Worm (Caenorhabditis elegans): Measurements from ENCODE around the gene Y41D4A.6.

The Y41D4A.6 gene

ce11 chrIV:1739366-1740104, 5.8 kb downstream of the Y41D4A.6 start (continued):
- no peak for TF ChIP-seq daf-16 (GFP tag; optimal IDR thresholded peaks at IDR 0.05)
- peak; percentile 38 for TF ChIP-seq daf-16 (tag; optimal IDR thresholded peaks at IDR 0.05)
- TF ChIP-seq Y105C5A.15 (GFP tag; IDR thresholded peaks at IDR 0.05), result no peak
- TF ChIP-seq gei-8 (GFP tag; optimal IDR thresholded peaks at IDR 0.05), result no peak
- no peak for TF ChIP-seq lin-29 (GFP tag; IDR thresholded peaks at IDR 0.05)
- TF ChIP-seq ceh-28 (tag; optimal IDR thresholded peaks at IDR 0.05), result no peak
- no peak for TF ChIP-seq fkh-10 (GFP tag; optimal IDR thresholded peaks at IDR 0.05)
- no peak for TF ChIP-seq ceh-82 (tag; optimal IDR thresholded peaks at IDR 0.05)
- TF ChIP-seq daf-8 (GFP tag; IDR thresholded peaks at IDR 0.05), result no peak
- TF ChIP-seq dmd-6 (GFP tag; IDR thresholded peaks at IDR 0.05), result peak; percentile 48; the same call in 1 of the 2 replicates
- TF ChIP-seq spr-1 (tag; optimal IDR thresholded peaks at IDR 0.05), result no peak

- TF ChIP-seq nhr-42 (GFP tag; IDR thresholded peaks at IDR 0.05), result no peak
- TF ChIP-seq madf-9 (GFP tag; conservative IDR thresholded peaks at IDR 0.05), result 0 out of 2 replicates have a peak, but pooled peaks have one; percentile 23
These were observed 6.4 kb downstream of the Y41D4A.6 start for ce11 chrIV:1738892-1739291.

- TF ChIP-seq Y48G9A.11 (GFP tag; IDR thresholded peaks at IDR 0.05) (peak; percentile 93), daf-16 (GFP tag; optimal IDR thresholded peaks at IDR 0.05) (no peak), daf-16 (tag; optimal IDR thresholded peaks at IDR 0.05) (no peak), skn-1 (tag; optimal IDR thresholded peaks at IDR 0.05) (no peak), sdz-12 (GFP tag; optimal IDR thresholded peaks at IDR 0.05) (peak; percentile 31), dmd-6 (GFP tag; IDR thresholded peaks at IDR 0.05) (no peak), mdt-29 (GFP tag; IDR thresholded peaks at IDR 0.05) (0 out of 2 replicates have a peak, but pooled peaks have one; percentile 39), spr-1 (tag; optimal IDR thresholded peaks at IDR 0.05) (no peak), lin-15B (tag; optimal IDR thresholded peaks at IDR 0.05) (peak; percentile 10), hif-1 (tag; optimal IDR thresholded peaks at IDR 0.05) (peak in 1 of 2 experiments; percentile 47), pqm-1 (tag; optimal IDR thresholded peaks at IDR 0.05) (no peak), nhr-6 (tag; optimal IDR thresholded peaks at IDR 0.05) (peak; percentile 14), lin-39 (tag; optimal IDR thresholded peaks at IDR 0.05) (no peak), nhr-11 (tag; optimal IDR thresholded peaks at IDR 0.05) (no peak), daf-8 (GFP tag; IDR thresholded peaks at IDR 0.05) (no peak), ztf-7 (tag; optimal IDR thresholded peaks at IDR 0.05) (no peak), lin-29 (GFP tag; IDR thresholded peaks at IDR 0.05) (no peak), egl-43 (GFP tag; IDR thresholded peaks at IDR 0.05) (0 out of 2 replicates have a peak, but pooled peaks have one; percentile 39), dmd-9 (GFP tag; IDR thresholded peaks at IDR 0.05) (no peak), zfp-3 (GFP tag; conservative IDR thresholded peaks at IDR 0.05) (no peak), hmg-1.1 (GFP tag; IDR thresholded peaks at IDR 0.05) (peak; percentile 30; the same call in 1 of the 2 replicates), fos-1 (tag; optimal IDR thresholded peaks at IDR 0.05) (no peak), mes-2 (tag; optimal IDR thresholded peaks at IDR 0.05; ENCODE audit: poor library complexity, severe bottlenecking) (peak; percentile 70), vab-7 (GFP tag; IDR thresholded peaks at IDR 0.05) (no peak; the same call in 1 of the 2 replicates), dpl-1 (GFP tag; optimal IDR thresholded peaks at IDR 0.05) (peak; percentile 81), zfp-2 (tag; optimal IDR thresholded peaks at IDR 0.05) (no peak), mxl-2 (GFP tag; conservative IDR thresholded peaks at IDR 0.05) (no peak), D1046.2 (GFP tag; IDR thresholded peaks at IDR 0.05) (no peak), snpc-4 (tag; optimal IDR thresholded peaks at IDR 0.05) (no peak), zip-2 (tag; optimal IDR thresholded peaks at IDR 0.05) (no peak), daf-12 (tag; optimal IDR thresholded peaks at IDR 0.05) (no peak), aha-1 (tag) (peak; percentile 90), mep-1 (tag; optimal IDR thresholded peaks at IDR 0.05) (peak; percentile 47), rbr-2 (tag; optimal IDR thresholded peaks at IDR 0.05) (peak; percentile 30), ama-1 (optimal IDR thresholded peaks at IDR 0.05) (peak; percentile 38), ztf-11 (tag; optimal IDR thresholded peaks at IDR 0.05) (no peak), T20F7.1 (GFP tag; optimal IDR thresholded peaks at IDR 0.05) (peak; percentile 9), lir-3 (tag; optimal IDR thresholded peaks at IDR 0.05) (no peak), lsy-2 (tag; optimal IDR thresholded peaks at IDR 0.05) (peak in 1 of 2 experiments; percentile 36), hlh-11 (tag; optimal IDR thresholded peaks at IDR 0.05) (peak; percentile 32), ceh-28 (tag; optimal IDR thresholded peaks at IDR 0.05) (no peak)
These were observed 7.0 kb downstream of the Y41D4A.6 start for ce11 chrIV:1738324-1738730.
